Fruit fly (Drosophila melanogaster): Measurements from ENCODE around the gene CG7692.

The CG7692 gene

dm6 chr3L:17383714-17384113 is 32.1 kb downstream of the CG7692 start:
- TF ChIP-seq psq (optimal IDR thresholded peaks at IDR 0.05) = no peak
- TF ChIP-seq insv (optimal IDR thresholded peaks at IDR 0.05) = no peak
- no peak for TF ChIP-seq h (optimal IDR thresholded peaks at IDR 0.05)
- no peak for TF ChIP-seq ttk (optimal IDR thresholded peaks at IDR 0.05)
- no peak for TF ChIP-seq Myc (optimal IDR thresholded peaks at IDR 0.05)
- no peak for TF ChIP-seq Sin3A (optimal IDR thresholded peaks at IDR 0.05)

- TF ChIP-seq Sin3A (optimal IDR thresholded peaks at IDR 0.05) (no peak), psq (optimal IDR thresholded peaks at IDR 0.05) (no peak), Myc (optimal IDR thresholded peaks at IDR 0.05) (no peak), insv (optimal IDR thresholded peaks at IDR 0.05) (no peak), h (optimal IDR thresholded peaks at IDR 0.05) (no peak), ttk (optimal IDR thresholded peaks at IDR 0.05) (no peak)
Measured at dm6 chr3L:17386612-17387382, 35.2 kb downstream of the CG7692 start.

DNA sequence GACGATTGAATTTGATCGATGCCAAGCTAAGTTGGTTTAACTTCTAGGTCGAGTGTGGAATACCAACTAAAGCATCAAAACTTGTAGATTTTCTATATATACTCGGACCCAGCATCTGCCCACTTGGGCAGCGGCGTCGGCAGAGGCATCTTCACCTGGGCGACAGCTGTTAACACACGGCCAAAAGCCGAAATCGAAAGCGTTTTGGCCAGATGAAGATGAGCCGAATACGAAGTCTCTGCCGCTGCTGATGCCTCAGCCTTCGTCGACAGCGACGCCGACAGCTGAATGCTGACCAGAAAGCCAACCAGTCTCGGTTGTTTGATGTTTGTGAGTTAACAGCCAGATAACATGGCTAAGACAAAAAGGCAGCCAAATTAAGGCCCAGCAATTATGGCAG is 37.3 kb downstream of the CG7692 start, which contains the start of gene CG13731:
CG13731 (minus strand) TSS at position 62 of the 400 bp plus-strand sequence.
- no peak for TF ChIP-seq ttk (optimal IDR thresholded peaks at IDR 0.05)
- TF ChIP-seq insv (optimal IDR thresholded peaks at IDR 0.05) = no peak
- TF ChIP-seq Myc (optimal IDR thresholded peaks at IDR 0.05) = no peak
- TF ChIP-seq Sin3A (optimal IDR thresholded peaks at IDR 0.05) = no peak
- no peak for TF ChIP-seq h (optimal IDR thresholded peaks at IDR 0.05)
- TF ChIP-seq psq (optimal IDR thresholded peaks at IDR 0.05) = no peak

- TF ChIP-seq insv (optimal IDR thresholded peaks at IDR 0.05) (no peak), ttk (optimal IDR thresholded peaks at IDR 0.05) (no peak), Sin3A (optimal IDR thresholded peaks at IDR 0.05) (no peak), h (optimal IDR thresholded peaks at IDR 0.05) (no peak), psq (optimal IDR thresholded peaks at IDR 0.05) (no peak), Myc (optimal IDR thresholded peaks at IDR 0.05) (no peak)
Measured at dm6 chr3L:17391132-17391531, 39.5 kb downstream of the CG7692 start.

dm6 chr3L:17392412-17392811 is 40.8 kb downstream of the CG7692 start:
- TF ChIP-seq psq (optimal IDR thresholded peaks at IDR 0.05) = no peak
- TF ChIP-seq insv (optimal IDR thresholded peaks at IDR 0.05) = no peak
- TF ChIP-seq ttk (optimal IDR thresholded peaks at IDR 0.05) = no peak
- no peak for TF ChIP-seq h (optimal IDR thresholded peaks at IDR 0.05)
- TF ChIP-seq Myc (optimal IDR thresholded peaks at IDR 0.05) = no peak
- no peak for TF ChIP-seq Sin3A (optimal IDR thresholded peaks at IDR 0.05)

DNA sequence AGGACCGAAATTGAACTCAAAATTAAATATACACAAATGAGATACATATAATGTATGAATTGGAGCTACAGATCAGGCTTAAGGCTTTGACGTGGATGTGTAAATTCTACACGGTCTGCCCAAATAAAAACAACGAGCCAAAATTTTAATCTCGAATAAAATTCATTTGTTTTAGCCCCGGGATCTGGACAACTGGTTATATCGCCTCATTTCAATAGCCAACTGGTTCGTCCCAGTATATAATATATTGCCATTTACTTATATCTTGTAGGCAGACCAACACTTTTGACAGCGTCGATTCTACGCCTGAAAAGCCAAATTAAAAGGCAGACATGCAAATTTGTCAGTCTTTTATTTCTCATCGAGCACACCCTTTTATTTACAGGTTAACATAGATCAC is 41.5 kb downstream of the CG7692 start:
- no peak for TF ChIP-seq insv (optimal IDR thresholded peaks at IDR 0.05)
- no peak for TF ChIP-seq Myc (optimal IDR thresholded peaks at IDR 0.05)
- TF ChIP-seq ttk (optimal IDR thresholded peaks at IDR 0.05) = no peak
- no peak for TF ChIP-seq h (optimal IDR thresholded peaks at IDR 0.05)
- TF ChIP-seq Sin3A (optimal IDR thresholded peaks at IDR 0.05) = no peak
- TF ChIP-seq psq (optimal IDR thresholded peaks at IDR 0.05) = no peak

- TF ChIP-seq insv (optimal IDR thresholded peaks at IDR 0.05) (no peak), ttk (optimal IDR thresholded peaks at IDR 0.05) (no peak), h (optimal IDR thresholded peaks at IDR 0.05) (no peak), psq (optimal IDR thresholded peaks at IDR 0.05) (no peak), Sin3A (optimal IDR thresholded peaks at IDR 0.05) (no peak), Myc (optimal IDR thresholded peaks at IDR 0.05) (no peak)
Measured at dm6 chr3L:17394435-17395017, 42.9 kb downstream of the CG7692 start.

DNA sequence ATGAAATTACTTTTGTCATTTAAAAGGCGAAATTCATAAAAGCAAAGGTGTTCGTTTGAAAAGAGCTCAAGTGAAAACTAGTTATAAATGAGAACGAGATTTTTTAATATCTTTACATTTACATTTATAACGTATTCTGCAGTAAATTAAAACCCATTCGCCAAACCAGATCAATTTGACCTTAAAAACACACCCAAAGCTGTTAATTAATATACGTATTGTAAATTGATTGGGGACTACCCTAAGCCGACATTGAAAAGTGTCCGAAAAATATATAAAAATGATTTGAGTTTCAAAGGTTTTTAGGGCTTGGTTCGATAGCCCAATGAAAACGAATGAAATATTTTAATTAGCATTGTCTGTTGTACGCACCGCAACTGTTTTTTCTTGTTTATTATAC is 47.4 kb downstream of the CG7692 start:
- TF ChIP-seq Sin3A (optimal IDR thresholded peaks at IDR 0.05) (no peak), ttk (optimal IDR thresholded peaks at IDR 0.05) (no peak), insv (optimal IDR thresholded peaks at IDR 0.05) (no peak), h (optimal IDR thresholded peaks at IDR 0.05) (no peak), Myc (optimal IDR thresholded peaks at IDR 0.05) (no peak), psq (optimal IDR thresholded peaks at IDR 0.05) (no peak)

DNA sequence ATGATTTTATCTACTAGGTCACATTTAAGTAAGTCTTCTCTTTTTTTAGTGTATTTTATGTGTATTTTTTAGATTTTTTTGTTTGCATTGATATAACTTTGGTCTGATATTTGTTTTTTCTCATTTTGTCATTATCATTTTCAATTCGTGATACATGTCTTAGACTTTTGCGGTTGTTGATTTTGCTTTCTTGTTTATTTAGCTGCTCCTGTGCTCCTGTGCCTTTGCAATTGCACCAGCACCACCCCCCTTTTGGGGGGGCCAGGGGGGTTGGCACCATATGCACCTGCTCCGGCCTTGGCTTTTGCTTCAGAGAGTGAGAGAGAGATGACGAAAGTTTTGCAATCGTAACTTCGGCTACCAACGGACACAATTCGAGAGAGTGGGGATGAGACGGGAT is 49.3 kb downstream of the CG7692 start:
- TF ChIP-seq psq (optimal IDR thresholded peaks at IDR 0.05) (no peak), Myc (optimal IDR thresholded peaks at IDR 0.05) (no peak), h (optimal IDR thresholded peaks at IDR 0.05) (no peak), insv (optimal IDR thresholded peaks at IDR 0.05) (no peak), Sin3A (optimal IDR thresholded peaks at IDR 0.05) (no peak), ttk (optimal IDR thresholded peaks at IDR 0.05) (no peak)

- TF ChIP-seq psq (optimal IDR thresholded peaks at IDR 0.05) = no peak
- no peak for TF ChIP-seq insv (optimal IDR thresholded peaks at IDR 0.05)
- no peak for TF ChIP-seq ttk (optimal IDR thresholded peaks at IDR 0.05)
- no peak for TF ChIP-seq Sin3A (optimal IDR thresholded peaks at IDR 0.05)
- no peak for TF ChIP-seq h (optimal IDR thresholded peaks at IDR 0.05)
- no peak for TF ChIP-seq Myc (optimal IDR thresholded peaks at IDR 0.05)
Measured at dm6 chr3L:17401411-17401810, 49.8 kb downstream of the CG7692 start.

dm6 chr3L:17402399-17402798 is 50.8 kb downstream of the CG7692 start:
- TF ChIP-seq ttk (optimal IDR thresholded peaks at IDR 0.05) = no peak
- no peak for TF ChIP-seq insv (optimal IDR thresholded peaks at IDR 0.05)
- TF ChIP-seq Myc (optimal IDR thresholded peaks at IDR 0.05) = no peak
- TF ChIP-seq psq (optimal IDR thresholded peaks at IDR 0.05) = no peak
- no peak for TF ChIP-seq h (optimal IDR thresholded peaks at IDR 0.05)
- TF ChIP-seq Sin3A (optimal IDR thresholded peaks at IDR 0.05) = no peak

- TF ChIP-seq h (optimal IDR thresholded peaks at IDR 0.05) (no peak), Sin3A (optimal IDR thresholded peaks at IDR 0.05) (no peak), insv (optimal IDR thresholded peaks at IDR 0.05) (no peak), ttk (optimal IDR thresholded peaks at IDR 0.05) (no peak), psq (optimal IDR thresholded peaks at IDR 0.05) (no peak), Myc (optimal IDR thresholded peaks at IDR 0.05) (no peak)
Measured at dm6 chr3L:17403268-17403667, 51.6 kb downstream of the CG7692 start.

Data from Kc167 (cell line).